Worm (Caenorhabditis elegans) whole organism, L4 larva: ENCODE measurements around the gene M01H9.2.

Experiments
- F26F4.8 ChIP-seq: fragments of 200-800 bp; sonication (Bioruptor generic); conservative IDR thresholded peaks from 2 replicates; pipeline ENCODE4 v1.3.6; 2022; ENCODE audit warnings: missing genetic modification characterization, missing compliant biosample characterization
- F44E2.7 ChIP-seq: fragments of 200-800 bp; sonication (Bioruptor generic); IDR thresholded peaks from 2 replicates; pipeline ENCODE4 v2.1.2; 2022; ENCODE audit warnings: missing genetic modification characterization, missing compliant biosample characterization
- T20F7.1 ChIP-seq: fragments of 200-800 bp; sonication (Bioruptor generic); optimal IDR thresholded peaks from 2 replicates; lab custom pipeline; 2018; ENCODE audit warnings: mild to moderate bottlenecking, missing genetic modification characterization, missing compliant biosample characterization
- Y105C5A.15 ChIP-seq: fragments of 200-800 bp; sonication (Bioruptor generic); IDR thresholded peaks from 2 replicates; pipeline ENCODE4 v1.3.6; 2022; ENCODE audit warnings: missing genetic modification characterization, missing compliant biosample characterization
- Y48G9A.11 ChIP-seq: fragments of 200-800 bp; sonication (Bioruptor generic); IDR thresholded peaks from 2 replicates; pipeline ENCODE4 v1.3.6; 2022; ENCODE audit warnings: missing genetic modification reagents, missing genetic modification characterization, missing compliant biosample characterization
- aha-1 ChIP-seq: fragments of 150-350 bp; peaks from one replicate; lab custom pipeline; 2014; ENCODE audit warnings: missing biosample characterization, missing genetic modification characterization
- ceh-28 ChIP-seq: fragments of 150-350 bp; optimal IDR thresholded peaks from 2 replicates; lab custom pipeline; 2014; ENCODE audit warnings: missing biosample characterization, missing genetic modification reagents, missing genetic modification characterization
- ceh-44 ChIP-seq: fragments of 200-800 bp; sonication (Bioruptor generic); IDR thresholded peaks from 2 replicates; pipeline ENCODE4 v1.3.6; 2022; ENCODE audit warnings: missing genetic modification reagents, missing genetic modification characterization, missing compliant biosample characterization
- ces-1 ChIP-seq: fragments of 150-350 bp; sonication (generic microtip); optimal IDR thresholded peaks from 4 replicates; lab custom pipeline; 2014; ENCODE audit warnings: missing biosample characterization, missing genetic modification reagents, missing genetic modification characterization
- daf-16 ChIP-seq, 3 experiments: sonication (generic microtip); optimal IDR thresholded peaks; 2 replicates each; lab custom pipeline; 2016 to 2017; ENCODE audit warnings: missing genetic modification characterization in 3 of 3, missing genetic modification reagents in 3 of 3, mild to moderate bottlenecking in 2 of 3, missing compliant biosample characterization in 2 of 3, missing biosample characterization in 1 of 3, moderate library complexity in 1 of 3
- daf-8 ChIP-seq: fragments of 200-800 bp; sonication (Bioruptor generic); IDR thresholded peaks from 2 replicates; pipeline ENCODE4 v1.3.6; 2022; ENCODE audit warnings: missing genetic modification characterization, missing compliant biosample characterization
- dve-1 ChIP-seq: sonication (generic microtip); optimal IDR thresholded peaks from 2 replicates; lab custom pipeline; 2017; ENCODE audit warnings: antibody characterized with exemption, mild to moderate bottlenecking, missing genetic modification characterization, missing compliant biosample characterization; ENCODE audit not compliant: insufficient read depth
- fkh-10 ChIP-seq: fragments of 150-350 bp; optimal IDR thresholded peaks from 2 replicates; lab custom pipeline; 2014; ENCODE audit warnings: missing biosample characterization, missing genetic modification reagents, missing genetic modification characterization
- hlh-11 ChIP-seq: fragments of 200-800 bp; sonication (Bioruptor generic); optimal IDR thresholded peaks from 2 replicates; lab custom pipeline; 2018; ENCODE audit warnings: mild to moderate bottlenecking, missing genetic modification characterization, missing compliant biosample characterization
- hmg-1.1 ChIP-seq: fragments of 200-800 bp; sonication (Bioruptor generic); IDR thresholded peaks from 2 replicates; pipeline ENCODE4 v1.3.6; 2022; ENCODE audit warnings: missing genetic modification reagents, missing genetic modification characterization, missing compliant biosample characterization
- jun-1 ChIP-seq: fragments of 150-350 bp; optimal IDR thresholded peaks from 2 replicates; lab custom pipeline; 2014; ENCODE audit warnings: missing biosample characterization, missing genetic modification reagents, missing genetic modification characterization
- lin-13 ChIP-seq: fragments of 150-350 bp; optimal IDR thresholded peaks from 2 replicates; lab custom pipeline; 2014; ENCODE audit warnings: missing biosample characterization, missing genetic modification reagents, missing genetic modification characterization
- lin-29 ChIP-seq: fragments of 200-800 bp; sonication (Bioruptor generic); IDR thresholded peaks from 2 replicates; pipeline ENCODE4 v1.3.6; 2022; ENCODE audit warnings: missing genetic modification reagents, missing genetic modification characterization, missing compliant biosample characterization
- lir-3 ChIP-seq: sonication (generic microtip); optimal IDR thresholded peaks from 2 replicates; lab custom pipeline; 2016; ENCODE audit warnings: mild to moderate bottlenecking, missing genetic modification characterization, missing compliant biosample characterization
- lsy-2 ChIP-seq, 2 experiments: fragments of 150-350 bp in 1 of 2; sonication (generic microtip) in 1 of 2; optimal IDR thresholded peaks; 2 replicates each; lab custom pipeline; 2014 to 2017; ENCODE audit warnings: missing biosample characterization in 2 of 2, missing genetic modification characterization in 2 of 2
- madf-9 ChIP-seq: fragments of 200-800 bp; sonication (Bioruptor generic); conservative IDR thresholded peaks from 2 replicates; pipeline ENCODE4 v1.3.6; 2022; ENCODE audit warnings: missing genetic modification reagents, missing genetic modification characterization, missing compliant biosample characterization
- mdl-1 ChIP-seq, 2 experiments: fragments of 150-350 bp in 1 of 2; sonication (generic microtip) in 1 of 2; optimal IDR thresholded peaks; 2 replicates each; lab custom pipeline; 2014 to 2017; ENCODE audit warnings: missing biosample characterization in 2 of 2, missing genetic modification characterization in 2 of 2
- mep-1 ChIP-seq: fragments of 150-350 bp; sonication (generic microtip); optimal IDR thresholded peaks from 3 replicates; lab custom pipeline; 2014; ENCODE audit warnings: missing biosample characterization, missing genetic modification characterization
- mes-2 ChIP-seq: sonication (generic microtip); optimal IDR thresholded peaks from 2 replicates; lab custom pipeline; 2016; ENCODE audit warnings: missing genotype, mild to moderate bottlenecking, missing genetic modification characterization, missing compliant biosample characterization; ENCODE audit not compliant: poor library complexity, severe bottlenecking
- mxl-3 ChIP-seq: fragments of 200-800 bp; sonication (Bioruptor generic); optimal IDR thresholded peaks from 2 replicates; lab custom pipeline; 2018; ENCODE audit warnings: mild to moderate bottlenecking, missing genetic modification characterization, missing compliant biosample characterization
- nhr-102 ChIP-seq: sonication (generic microtip); optimal IDR thresholded peaks from 2 replicates; lab custom pipeline; 2016; ENCODE audit warnings: mild to moderate bottlenecking, missing genetic modification characterization, moderate library complexity, missing compliant biosample characterization
- nhr-28 ChIP-seq: fragments of 150-350 bp; optimal IDR thresholded peaks from 2 replicates; lab custom pipeline; 2014; ENCODE audit warnings: missing biosample characterization, missing genetic modification characterization
- nhr-48 ChIP-seq: sonication (generic microtip); optimal IDR thresholded peaks from 2 replicates; lab custom pipeline; 2016; ENCODE audit warnings: mild to moderate bottlenecking, missing genetic modification characterization, missing compliant biosample characterization
- nhr-6 ChIP-seq: fragments of 150-350 bp; optimal IDR thresholded peaks from 2 replicates; lab custom pipeline; 2014; ENCODE audit warnings: missing biosample characterization, missing genetic modification characterization
- nhr-77 ChIP-seq: fragments of 150-350 bp; optimal IDR thresholded peaks from 2 replicates; lab custom pipeline; 2014; ENCODE audit warnings: missing biosample characterization, missing genetic modification characterization
- pha-4 ChIP-seq, 2 experiments: fragments of 150-350 bp in 1 of 2; fragments of 200-800 bp in 1 of 2; sonication (Bioruptor generic) in 1 of 2; IDR thresholded peaks in 1 of 2; optimal IDR thresholded peaks in 1 of 2; 2 replicates each; pipeline versions ENCODE4 v1.3.6 to Lab custom; 2014 to 2022; ENCODE audit warnings: missing genetic modification characterization in 2 of 2, missing genetic modification reagents in 2 of 2, missing biosample characterization in 1 of 2, missing compliant biosample characterization in 1 of 2
- set-16 ChIP-seq: fragments of 200-800 bp; sonication (Bioruptor generic); IDR thresholded peaks from 2 replicates; pipeline ENCODE4 v1.3.6; 2022; ENCODE audit warnings: missing genetic modification reagents, missing genetic modification characterization, missing compliant biosample characterization
- spr-3 ChIP-seq: fragments of 200-800 bp; sonication (Bioruptor generic); optimal IDR thresholded peaks from 2 replicates; lab custom pipeline; 2018; ENCODE audit warnings: mild to moderate bottlenecking, missing genetic modification characterization, missing compliant biosample characterization
- tra-1 ChIP-seq: fragments of 200-800 bp; sonication (Bioruptor generic); IDR thresholded peaks from 2 replicates; pipeline ENCODE4 v1.3.6; 2022; ENCODE audit warnings: missing genetic modification reagents, missing genetic modification characterization, missing compliant biosample characterization
- unc-62 ChIP-seq, 3 experiments: fragments of 150-350 bp in 1 of 3; sonication (generic microtip); optimal IDR thresholded peaks in 2 of 3; peaks in 1 of 3; 1 replicate in 1 of 3; 2 replicates in 2 of 3; lab custom pipeline; 2014 to 2017; ENCODE audit warnings: missing biosample characterization in 3 of 3, missing genetic modification characterization in 3 of 3, missing genetic modification reagents in 3 of 3, missing genotype in 1 of 3
- vab-7 ChIP-seq: fragments of 200-800 bp; sonication (Bioruptor generic); IDR thresholded peaks from 2 replicates; pipeline ENCODE4 v1.3.6; 2022; ENCODE audit warnings: missing genetic modification reagents, missing genetic modification characterization, missing compliant biosample characterization

The M01H9.2 gene

ce11 chrIV:4468046-4468727 lies 5.2 kb upstream of the M01H9.2 start (continued):
- TF ChIP-seq lin-29 (GFP tag; lab: Robert Waterston, UW) (no peak), nhr-6 (tag; lab: Kevin White, UChicago) (peak; percentile 1), aha-1 (tag; lab: Kevin White, UChicago) (peak; percentile 30), jun-1 (tag; lab: Kevin White, UChicago) (no peak), mep-1 (peak; percentile 72), nhr-77 (tag; lab: Kevin White, UChicago) (no peak), ceh-44 (GFP tag; lab: Robert Waterston, UW) (no peak)

- no peak for TF ChIP-seq vab-7 (GFP tag; lab: Robert Waterston, UW)
- TF ChIP-seq mxl-3 (GFP tag; lab: Kevin White, UChicago) = no peak
- TF ChIP-seq nhr-48 (tag; lab: Kevin White, UChicago) = no peak
- no peak for TF ChIP-seq F44E2.7
- no peak for TF ChIP-seq spr-3 (GFP tag; lab: Kevin White, UChicago)
- TF ChIP-seq madf-9 (GFP tag; lab: Robert Waterston, UW) = no peak
- no peak for TF ChIP-seq nhr-6 (tag; lab: Kevin White, UChicago)
- TF ChIP-seq mdl-1 (tag; optimal IDR thresholded peaks at IDR 0.05; lab: Kevin White, UChicago) = no peak
- TF ChIP-seq F26F4.8 (GFP tag; lab: Robert Waterston, UW) = no peak
- TF ChIP-seq fkh-10 (GFP tag; lab: Kevin White, UChicago) = no peak
These were observed 2.2 kb upstream of the M01H9.2 start, which contains the start of gene M01H9.5 for ce11 chrIV:4465184-4465583. Gene M01H9.5 (plus strand): TSS chrIV:4465484.

DNA sequence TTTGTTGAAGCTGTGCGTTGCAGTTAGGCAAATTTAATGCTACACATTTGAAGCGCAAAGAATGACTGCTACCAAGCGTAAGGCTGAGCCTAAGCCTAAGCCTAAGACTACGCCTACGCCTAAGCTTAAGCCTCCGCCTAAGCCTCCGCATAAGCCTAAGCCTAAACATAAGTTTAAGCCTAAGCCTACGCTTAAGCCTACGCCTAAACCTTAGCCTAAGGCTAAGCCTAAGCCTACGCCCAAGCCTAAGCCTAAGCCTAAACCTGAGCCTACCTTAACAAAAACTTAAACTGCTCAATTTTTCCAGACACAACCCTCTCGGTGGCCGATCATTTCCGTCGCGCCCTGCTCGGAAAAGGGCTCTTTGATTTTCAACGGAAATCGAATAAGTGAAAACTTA lies 3.7 kb downstream of the M01H9.2 start:
- TF ChIP-seq F26F4.8 (GFP tag; lab: Robert Waterston, UW) = no peak
- TF ChIP-seq ces-1 (GFP tag; lab: Kevin White, UChicago) = no peak
- TF ChIP-seq Y48G9A.11 (GFP tag; lab: Robert Waterston, UW) = 0 out of 2 replicates have a peak, but pooled peaks have one; percentile 4
- TF ChIP-seq lsy-2 (tag; optimal IDR thresholded peaks at IDR 0.05; lab: Kevin White, UChicago) = no peak

DNA sequence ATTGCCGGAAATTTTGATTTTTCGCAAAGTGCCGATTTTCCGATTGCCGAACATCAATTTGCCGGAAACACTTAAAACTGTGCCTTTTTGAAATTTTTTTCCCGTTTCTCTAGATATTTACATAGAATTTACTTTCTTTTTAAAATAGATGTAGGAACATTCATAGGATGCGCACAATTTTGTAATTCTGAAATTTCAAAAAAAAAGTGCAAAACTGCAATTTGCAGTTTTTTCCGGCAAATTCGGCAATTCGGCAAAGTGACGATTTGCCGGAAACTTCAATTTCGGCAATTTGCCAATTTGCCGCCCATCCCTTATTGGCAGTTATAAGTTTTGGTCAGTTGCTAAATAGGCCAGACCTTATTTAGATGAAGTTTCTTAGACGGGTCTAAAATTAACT lies 6.4 kb downstream of the M01H9.2 start:
- TF ChIP-seq Y105C5A.15 (GFP tag; lab: Robert Waterston, UW) = no peak
- TF ChIP-seq nhr-28 (tag; lab: Kevin White, UChicago) = no peak
- no peak for TF ChIP-seq vab-7 (GFP tag; lab: Robert Waterston, UW)
- TF ChIP-seq unc-62 (GFP tag; optimal IDR thresholded peaks at IDR 0.05 in 1 of 2; lab: Kevin White, UChicago) = peak in 1 of 2 experiments; percentile 98
- TF ChIP-seq unc-62 (tag; optimal IDR thresholded peaks at IDR 0.05; lab: Kevin White, UChicago) = no peak

- TF ChIP-seq hlh-11 (tag; lab: Kevin White, UChicago) (peak; percentile 33), T20F7.1 (GFP tag; lab: Kevin White, UChicago) (no peak), mes-2 (tag; lab: Kevin White, UChicago) (peak; percentile 37), tra-1 (GFP tag; lab: Robert Waterston, UW) (no peak), daf-8 (GFP tag; lab: Robert Waterston, UW) (no peak), nhr-102 (tag; lab: Kevin White, UChicago) (no peak), mxl-3 (GFP tag; lab: Kevin White, UChicago) (peak; percentile 40), hmg-1.1 (GFP tag; lab: Robert Waterston, UW) (0 out of 2 replicates have a peak, but pooled peaks have one; percentile 5), aha-1 (tag; lab: Kevin White, UChicago) (peak; percentile 86), nhr-48 (tag; lab: Kevin White, UChicago) (peak; percentile 20), nhr-28 (tag; lab: Kevin White, UChicago) (peak; percentile 65), lsy-2 (tag; optimal IDR thresholded peaks at IDR 0.05; lab: Kevin White, UChicago) (peak in 1 of 2 experiments; percentile 17), pha-4 (GFP tag; IDR thresholded peaks at IDR 0.05; lab: Robert Waterston, UW) (peak; percentile 24; the same call in 1 of the 2 replicates), pha-4 (tag; optimal IDR thresholded peaks at IDR 0.05; lab: Kevin White, UChicago) (no peak), set-16 (GFP tag; lab: Robert Waterston, UW) (peak; percentile 75), mdl-1 (tag; optimal IDR thresholded peaks at IDR 0.05; lab: Kevin White, UChicago) (peak; percentile 7 to 38), lin-13 (GFP tag; lab: Kevin White, UChicago) (no peak), daf-16 (GFP tag; optimal IDR thresholded peaks at IDR 0.05; lab: Kevin White, UChicago) (no peak), daf-16 (tag; optimal IDR thresholded peaks at IDR 0.05; lab: Kevin White, UChicago) (peak; percentile 5), dve-1 (tag; lab: Kevin White, UChicago) (peak; percentile 21), ceh-28 (peak; percentile 32), lir-3 (tag; lab: Kevin White, UChicago) (no peak), ceh-44 (GFP tag; lab: Robert Waterston, UW) (no peak), unc-62 (GFP tag; optimal IDR thresholded peaks at IDR 0.05 in 1 of 2; lab: Kevin White, UChicago) (peak in 1 of 2 experiments; percentile 96), unc-62 (tag; optimal IDR thresholded peaks at IDR 0.05; lab: Kevin White, UChicago) (no peak)
These were observed 8.5 kb downstream of the M01H9.2 start, which contains the start of gene R08C7.11 for ce11 chrIV:4454330-4455173. Gene R08C7.11 (minus strand): TSS chrIV:4454937.
